1 fruit fly cellular context compared by ENCODE assay signal in genomic region chr3R:18301569-18301968, dm6.
TF ChIP-seq lines count a peak whose summit lies in the region.

Polr1E (minus strand) TSS chr3R:18301728.

TF ChIP-seq in whole organism, embryonic, 481 proteins besides CTCF, POLR2A, EP300 and RAD21 (continued from another document and continues in another):
- no peak for TF ChIP-seq sc (optimal IDR thresholded peaks at IDR 0.05; lab: Kevin White, UChicago)
- TF ChIP-seq sc (GFP tag; optimal IDR thresholded peaks at IDR 0.05; lab: Kevin White, UChicago) = no peak
- no peak for TF ChIP-seq Bdp1 (GFP tag; optimal IDR thresholded peaks at IDR 0.05; lab: Kevin White, UChicago)
- TF ChIP-seq CG15479 (GFP tag; optimal IDR thresholded peaks at IDR 0.05; lab: Kevin White, UChicago) = no peak
- TF ChIP-seq CG8924 (tag; optimal IDR thresholded peaks at IDR 0.05; lab: Kevin White, UChicago) = peak; percentile 12
- no peak for TF ChIP-seq zen (tag; optimal IDR thresholded peaks at IDR 0.05; lab: Kevin White, UChicago)
- TF ChIP-seq Stat92E (GFP tag; optimal IDR thresholded peaks at IDR 0.05; lab: Kevin White, UChicago) = no peak
- no peak for TF ChIP-seq CG7271 (tag; optimal IDR thresholded peaks at IDR 0.05; lab: Kevin White, UChicago)
- TF ChIP-seq CG15073 (GFP tag; optimal IDR thresholded peaks at IDR 0.05; lab: Kevin White, UChicago) = no peak
- TF ChIP-seq Gug (GFP tag; IDR thresholded peaks at IDR 0.05; lab: Robert Waterston, UW) = no peak
- peak; percentile 99 for TF ChIP-seq CG18011 (GFP tag; optimal IDR thresholded peaks at IDR 0.05; lab: Kevin White, UChicago)
- TF ChIP-seq CG16779 (GFP tag; IDR thresholded peaks at IDR 0.05; lab: Robert Waterston, UW) = no peak
- no peak for TF ChIP-seq Atf-2 (GFP tag; optimal IDR thresholded peaks at IDR 0.05; lab: Kevin White, UChicago)
- TF ChIP-seq scrt (GFP tag; optimal IDR thresholded peaks at IDR 0.05; lab: Kevin White, UChicago) = no peak
- no peak for TF ChIP-seq lola (GFP tag; optimal IDR thresholded peaks at IDR 0.05; lab: Kevin White, UChicago)
- no peak for TF ChIP-seq C15 (GFP tag; IDR thresholded peaks at IDR 0.05; lab: Robert Waterston, UW)
- TF ChIP-seq CG33557 (GFP tag; optimal IDR thresholded peaks at IDR 0.05; lab: Kevin White, UChicago) = no peak
- 0 out of 3 replicates have a peak, but pooled peaks have one; percentile 7 for TF ChIP-seq ci (GFP tag; IDR thresholded peaks at IDR 0.05; lab: Robert Waterston, UW)
- TF ChIP-seq dmrt11E (tag; optimal IDR thresholded peaks at IDR 0.05; lab: Kevin White, UChicago) = no peak
- TF ChIP-seq Med (GFP tag; lab: Kevin White, UChicago) = peak; percentile 60
- TF ChIP-seq unc-4 (GFP tag; IDR thresholded peaks at IDR 0.05; lab: Robert Waterston, UW; ENCODE audit: partially characterized antibody) = peak; percentile 62
- TF ChIP-seq Abd-B (GFP tag; optimal IDR thresholded peaks at IDR 0.05; lab: Kevin White, UChicago) = no peak
- TF ChIP-seq Meics (GFP tag; optimal IDR thresholded peaks at IDR 0.05; lab: Kevin White, UChicago) = no peak
- no peak for TF ChIP-seq CG2120 (GFP tag; optimal IDR thresholded peaks at IDR 0.05; lab: Kevin White, UChicago)
- TF ChIP-seq CG2875 (GFP tag; optimal IDR thresholded peaks at IDR 0.05; lab: Kevin White, UChicago) = no peak
- peak; percentile 20; the same call in 1 of the 2 replicates for TF ChIP-seq CG2129 (GFP tag; IDR thresholded peaks at IDR 0.05; lab: Robert Waterston, UW; ENCODE audit: partially characterized antibody)
- TF ChIP-seq Ets65A (GFP tag; lab: Kevin White, UChicago) = no peak
- peak; percentile 50; the same call in 1 of the 3 replicates for TF ChIP-seq zen2 (GFP tag; IDR thresholded peaks at IDR 0.05; lab: Robert Waterston, UW; ENCODE audit: partially characterized antibody)
- TF ChIP-seq CG17186 (GFP tag; optimal IDR thresholded peaks at IDR 0.05; lab: Kevin White, UChicago) = no peak
- TF ChIP-seq CG10959 (GFP tag; IDR thresholded peaks at IDR 0.05; lab: Robert Waterston, UW) = no peak
- TF ChIP-seq Camta (GFP tag; optimal IDR thresholded peaks at IDR 0.05; lab: Kevin White, UChicago) = no peak
- TF ChIP-seq ash1 (GFP tag; optimal IDR thresholded peaks at IDR 0.05; lab: Kevin White, UChicago) = no peak
- no peak for TF ChIP-seq tio (GFP tag; optimal IDR thresholded peaks at IDR 0.05; lab: Kevin White, UChicago)
- TF ChIP-seq Optix (GFP tag; IDR thresholded peaks at IDR 0.05; lab: Robert Waterston, UW) = no peak
- no peak for TF ChIP-seq CG2889 (GFP tag; IDR thresholded peaks at IDR 0.05; lab: Robert Waterston, UW)
- no peak for TF ChIP-seq CG11723 (GFP tag; optimal IDR thresholded peaks at IDR 0.05; lab: Kevin White, UChicago)
- no peak for TF ChIP-seq E2f1 (GFP tag; IDR thresholded peaks at IDR 0.05; lab: Robert Waterston, UW)
- no peak for TF ChIP-seq wek (GFP tag; optimal IDR thresholded peaks at IDR 0.05; lab: Kevin White, UChicago)
- TF ChIP-seq pzg (GFP tag; optimal IDR thresholded peaks at IDR 0.05; lab: Kevin White, UChicago) = peak; percentile 87
- TF ChIP-seq CG9609 (GFP tag; optimal IDR thresholded peaks at IDR 0.05; lab: Kevin White, UChicago) = no peak
- TF ChIP-seq MESR4 (GFP tag; optimal IDR thresholded peaks at IDR 0.05; lab: Kevin White, UChicago) = peak; percentile 41
- no peak for TF ChIP-seq Hr51 (GFP tag; optimal IDR thresholded peaks at IDR 0.05; lab: Kevin White, UChicago)
- TF ChIP-seq eve (GFP tag; optimal IDR thresholded peaks at IDR 0.05; lab: Kevin White, UChicago) = no peak
- no peak for TF ChIP-seq vvl (GFP tag; IDR thresholded peaks at IDR 0.05; lab: Robert Waterston, UW)
- no peak for TF ChIP-seq CG12236 (GFP tag; optimal IDR thresholded peaks at IDR 0.05; lab: Kevin White, UChicago)
- no peak for TF ChIP-seq en (GFP tag; optimal IDR thresholded peaks at IDR 0.05; lab: Kevin White, UChicago)
- no peak for TF ChIP-seq CG9932 (GFP tag; IDR thresholded peaks at IDR 0.05; lab: Robert Waterston, UW)
- TF ChIP-seq rib (GFP tag; IDR thresholded peaks at IDR 0.05; lab: Robert Waterston, UW) = no peak
- TF ChIP-seq exex (tag; optimal IDR thresholded peaks at IDR 0.05; lab: Kevin White, UChicago) = no peak
- TF ChIP-seq mirr (GFP tag; optimal IDR thresholded peaks at IDR 0.05; lab: Kevin White, UChicago) = no peak
- TF ChIP-seq D19A (tag; optimal IDR thresholded peaks at IDR 0.05; lab: Kevin White, UChicago) = no peak
- no peak for TF ChIP-seq ewg (GFP tag; optimal IDR thresholded peaks at IDR 0.05; lab: Kevin White, UChicago)
- no peak for TF ChIP-seq MTF-1 (GFP tag; optimal IDR thresholded peaks at IDR 0.05; lab: Kevin White, UChicago; ENCODE audit: borderline replicate concordance)
- TF ChIP-seq slbo (GFP tag; IDR thresholded peaks at IDR 0.05; lab: Robert Waterston, UW) = no peak
- peak; percentile 8 for TF ChIP-seq CrebB (tag; optimal IDR thresholded peaks at IDR 0.05; lab: Kevin White, UChicago)
- TF ChIP-seq peb (GFP tag; IDR thresholded peaks at IDR 0.05; lab: Robert Waterston, UW) = no peak
- no peak for TF ChIP-seq ro (GFP tag; IDR thresholded peaks at IDR 0.05; lab: Robert Waterston, UW)
- TF ChIP-seq CG3847 (GFP tag; IDR thresholded peaks at IDR 0.05; lab: Robert Waterston, UW) = 0 out of 2 replicates have a peak, but pooled peaks have one; percentile 4
- peak; percentile 37 for TF ChIP-seq CG30020 (tag; optimal IDR thresholded peaks at IDR 0.05; lab: Kevin White, UChicago)
- TF ChIP-seq CG14965 (GFP tag; optimal IDR thresholded peaks at IDR 0.05; lab: Kevin White, UChicago; ENCODE audit: borderline replicate concordance) = no peak
- TF ChIP-seq Opbp (GFP tag; IDR thresholded peaks at IDR 0.05; lab: Robert Waterston, UW; ENCODE audit: partially characterized antibody) = peak; percentile 63; the same call in 2 of the 3 replicates
- peak; percentile 72 for TF ChIP-seq Dll (GFP tag; IDR thresholded peaks at IDR 0.05; lab: Robert Waterston, UW; ENCODE audit: partially characterized antibody)
- TF ChIP-seq ATbp (GFP tag; optimal IDR thresholded peaks at IDR 0.05; lab: Kevin White, UChicago) = no peak
- TF ChIP-seq Doc3 (GFP tag; IDR thresholded peaks at IDR 0.05; lab: Robert Waterston, UW; ENCODE audit: partially characterized antibody) = peak; percentile 58; the same call in 2 of the 3 replicates
- TF ChIP-seq CG12071 (GFP tag; optimal IDR thresholded peaks at IDR 0.05; lab: Kevin White, UChicago) = no peak
- no peak for TF ChIP-seq CG12942 (GFP tag; optimal IDR thresholded peaks at IDR 0.05; lab: Kevin White, UChicago)
- TF ChIP-seq Hr3 (GFP tag; optimal IDR thresholded peaks at IDR 0.05; lab: Kevin White, UChicago) = no peak
- TF ChIP-seq yki (optimal IDR thresholded peaks at IDR 0.05; lab: Kevin White, UChicago) = no peak
- TF ChIP-seq Sry-δ (GFP tag; optimal IDR thresholded peaks at IDR 0.05; lab: Kevin White, UChicago) = peak; percentile 59
- TF ChIP-seq hkb (optimal IDR thresholded peaks at IDR 0.05; lab: Kevin White, UChicago) = no peak
- no peak for TF ChIP-seq hkb (GFP tag; IDR thresholded peaks at IDR 0.05; lab: Robert Waterston, UW)
- TF ChIP-seq gcm2 (GFP tag; optimal IDR thresholded peaks at IDR 0.05; lab: Kevin White, UChicago) = no peak
- no peak for TF ChIP-seq h (optimal IDR thresholded peaks at IDR 0.05; lab: Kevin White, UChicago)
- TF ChIP-seq CG3065 (GFP tag; optimal IDR thresholded peaks at IDR 0.05; lab: Kevin White, UChicago) = no peak
- no peak for TF ChIP-seq NfI (GFP tag; optimal IDR thresholded peaks at IDR 0.05; lab: Kevin White, UChicago)
- TF ChIP-seq CG12219 (GFP tag; optimal IDR thresholded peaks at IDR 0.05; lab: Kevin White, UChicago) = no peak
- TF ChIP-seq CG17829 (tag; optimal IDR thresholded peaks at IDR 0.05; lab: Kevin White, UChicago) = peak; percentile 41
- no peak for TF ChIP-seq Hey (tag; optimal IDR thresholded peaks at IDR 0.05; lab: Kevin White, UChicago)
- no peak for TF ChIP-seq CG17385 (GFP tag; optimal IDR thresholded peaks at IDR 0.05; lab: Kevin White, UChicago)
- no peak for TF ChIP-seq dpn (GFP tag; optimal IDR thresholded peaks at IDR 0.05; lab: Kevin White, UChicago)
- no peak for TF ChIP-seq chn (GFP tag; optimal IDR thresholded peaks at IDR 0.05; lab: Kevin White, UChicago)
- no peak for TF ChIP-seq CG1602 (GFP tag; optimal IDR thresholded peaks at IDR 0.05; lab: Kevin White, UChicago)
- TF ChIP-seq Hmx (GFP tag; optimal IDR thresholded peaks at IDR 0.05; lab: Kevin White, UChicago) = no peak
- TF ChIP-seq ttk (GFP tag; IDR thresholded peaks at IDR 0.05; lab: Robert Waterston, UW) = no peak
- TF ChIP-seq org-1 (GFP tag; optimal IDR thresholded peaks at IDR 0.05; lab: Kevin White, UChicago) = no peak
- TF ChIP-seq CG7839 (tag; optimal IDR thresholded peaks at IDR 0.05; lab: Kevin White, UChicago) = no peak
- peak; percentile 97 for TF ChIP-seq MBD-R2 (GFP tag; IDR thresholded peaks at IDR 0.05; lab: Robert Waterston, UW)
- TF ChIP-seq CG6272 (GFP tag; IDR thresholded peaks at IDR 0.05; lab: Robert Waterston, UW) = no peak
- no peak for TF ChIP-seq CG4820 (GFP tag; optimal IDR thresholded peaks at IDR 0.05; lab: Kevin White, UChicago)
- TF ChIP-seq psq (GFP tag; optimal IDR thresholded peaks at IDR 0.05; lab: Kevin White, UChicago) = no peak
- TF ChIP-seq Ptx1 (GFP tag; IDR thresholded peaks at IDR 0.05; lab: Robert Waterston, UW) = no peak
- TF ChIP-seq CG8281 (tag; optimal IDR thresholded peaks at IDR 0.05; lab: Kevin White, UChicago) = no peak
- TF ChIP-seq Dbx (GFP tag; IDR thresholded peaks at IDR 0.05; lab: Robert Waterston, UW) = no peak
- peak; percentile 70 for TF ChIP-seq CG11504 (tag; optimal IDR thresholded peaks at IDR 0.05; lab: Kevin White, UChicago)
- TF ChIP-seq CG13296 (GFP tag; optimal IDR thresholded peaks at IDR 0.05; lab: Kevin White, UChicago) = no peak
- TF ChIP-seq gce (GFP tag; IDR thresholded peaks at IDR 0.05; lab: Robert Waterston, UW) = no peak
- no peak for TF ChIP-seq pita (GFP tag; optimal IDR thresholded peaks at IDR 0.05; lab: Kevin White, UChicago)
- no peak for TF ChIP-seq ftz-f1 (GFP tag; optimal IDR thresholded peaks at IDR 0.05; lab: Kevin White, UChicago)
- TF ChIP-seq CG2116 (GFP tag; optimal IDR thresholded peaks at IDR 0.05; lab: Kevin White, UChicago) = peak; percentile 65
- peak; percentile 24 for TF ChIP-seq CG33213 (GFP tag; optimal IDR thresholded peaks at IDR 0.05; lab: Kevin White, UChicago)
- no peak for TF ChIP-seq Dfd (GFP tag; optimal IDR thresholded peaks at IDR 0.05; lab: Kevin White, UChicago)
- peak; percentile 26; the same call in 1 of the 2 replicates for TF ChIP-seq chm (GFP tag; IDR thresholded peaks at IDR 0.05; lab: Robert Waterston, UW)
- TF ChIP-seq Ets97D (GFP tag; optimal IDR thresholded peaks at IDR 0.05; lab: Kevin White, UChicago) = peak; percentile 76
- no peak for TF ChIP-seq CG15696 (tag; optimal IDR thresholded peaks at IDR 0.05; lab: Kevin White, UChicago)
- no peak for TF ChIP-seq Bteb2 (GFP tag; optimal IDR thresholded peaks at IDR 0.05; lab: Kevin White, UChicago)
- TF ChIP-seq br (optimal IDR thresholded peaks at IDR 0.05; lab: Kevin White, UChicago) = no peak
- TF ChIP-seq CG4617 (GFP tag; optimal IDR thresholded peaks at IDR 0.05; lab: Kevin White, UChicago; ENCODE audit: borderline replicate concordance) = peak; percentile 46
- no peak for TF ChIP-seq toy (GFP tag; IDR thresholded peaks at IDR 0.05; lab: Robert Waterston, UW)
- no peak for TF ChIP-seq Chrac-16 (GFP tag; optimal IDR thresholded peaks at IDR 0.05; lab: Kevin White, UChicago)
- TF ChIP-seq cad (GFP tag; optimal IDR thresholded peaks at IDR 0.05; lab: Kevin White, UChicago) = no peak
- no peak for TF ChIP-seq da (GFP tag; optimal IDR thresholded peaks at IDR 0.05; lab: Kevin White, UChicago)
- TF ChIP-seq Adf1 (GFP tag; IDR thresholded peaks at IDR 0.05; lab: Robert Waterston, UW) = no peak
- no peak for TF ChIP-seq bsh (GFP tag; optimal IDR thresholded peaks at IDR 0.05; lab: Kevin White, UChicago)
- no peak for TF ChIP-seq Six4 (GFP tag; optimal IDR thresholded peaks at IDR 0.05; lab: Kevin White, UChicago)
- no peak for TF ChIP-seq CG13424 (tag; optimal IDR thresholded peaks at IDR 0.05; lab: Kevin White, UChicago)
- TF ChIP-seq ab (GFP tag; optimal IDR thresholded peaks at IDR 0.05; lab: Kevin White, UChicago) = no peak
- TF ChIP-seq CG18619 (GFP tag; optimal IDR thresholded peaks at IDR 0.05; lab: Kevin White, UChicago) = no peak
- TF ChIP-seq CG3281 (GFP tag; optimal IDR thresholded peaks at IDR 0.05; lab: Kevin White, UChicago) = no peak
- TF ChIP-seq CG8290 (GFP tag; optimal IDR thresholded peaks at IDR 0.05; lab: Kevin White, UChicago) = no peak
- TF ChIP-seq CG8290 (tag; optimal IDR thresholded peaks at IDR 0.05; lab: Kevin White, UChicago) = no peak
- no peak for TF ChIP-seq odd (GFP tag; optimal IDR thresholded peaks at IDR 0.05; lab: Kevin White, UChicago)
- TF ChIP-seq sna (GFP tag; IDR thresholded peaks at IDR 0.05; lab: Robert Waterston, UW; ENCODE audit: partially characterized antibody) = peak; percentile 35; the same call in 1 of the 2 replicates
- TF ChIP-seq CG2202 (tag; optimal IDR thresholded peaks at IDR 0.05; lab: Kevin White, UChicago) = no peak
- TF ChIP-seq CG6791 (GFP tag; IDR thresholded peaks at IDR 0.05; lab: Robert Waterston, UW; ENCODE audit: partially characterized antibody) = peak; percentile 79
- TF ChIP-seq bcd (GFP tag; optimal IDR thresholded peaks at IDR 0.05; lab: Kevin White, UChicago) = no peak
- TF ChIP-seq CG10147 (GFP tag; optimal IDR thresholded peaks at IDR 0.05; lab: Kevin White, UChicago) = peak; percentile 9
- no peak for TF ChIP-seq CG7987 (GFP tag; optimal IDR thresholded peaks at IDR 0.05; lab: Kevin White, UChicago)
- no peak for TF ChIP-seq so (GFP tag; IDR thresholded peaks at IDR 0.05; lab: Robert Waterston, UW)
- TF ChIP-seq CG10543 (GFP tag; optimal IDR thresholded peaks at IDR 0.05; lab: Kevin White, UChicago) = no peak
- TF ChIP-seq CG42726 (GFP tag; IDR thresholded peaks at IDR 0.05; lab: Robert Waterston, UW; ENCODE audit: partially characterized antibody) = 0 out of 2 replicates have a peak, but pooled peaks have one; percentile 36
- no peak for TF ChIP-seq CG1024 (GFP tag; IDR thresholded peaks at IDR 0.05; lab: Robert Waterston, UW)
- TF ChIP-seq CG2712 (tag; optimal IDR thresholded peaks at IDR 0.05; lab: Kevin White, UChicago) = peak; percentile 20
- TF ChIP-seq CG9876 (GFP tag; optimal IDR thresholded peaks at IDR 0.05; lab: Kevin White, UChicago) = no peak
- no peak for TF ChIP-seq CG4404 (GFP tag; IDR thresholded peaks at IDR 0.05; lab: Robert Waterston, UW)
- TF ChIP-seq ase (GFP tag; IDR thresholded peaks at IDR 0.05; lab: Robert Waterston, UW) = no peak
- TF ChIP-seq Asciz (GFP tag; optimal IDR thresholded peaks at IDR 0.05; lab: Kevin White, UChicago) = no peak
- TF ChIP-seq CG12391 (tag; optimal IDR thresholded peaks at IDR 0.05; lab: Kevin White, UChicago) = peak; percentile 18
